Worm (Caenorhabditis elegans) whole organism, mixed stage, embryonic: ENCODE results near the gene F41F3.8.
A peak's percentile ranks its signal among the peaks of the same experiment; 100 is the strongest.

ENCODE experiments used
- M03D4.4 ChIP-seq: sonication (generic microtip); optimal IDR thresholded peaks from 2 replicates; lab custom pipeline; 2017; ENCODE audit warnings: mild to moderate bottlenecking, missing genetic modification characterization, missing compliant biosample characterization
- bed-3 ChIP-seq: fragments of 200-800 bp; sonication (Bioruptor generic); optimal IDR thresholded peaks from 3 replicates; lab custom pipeline; 2018; ENCODE audit warnings: mild to moderate bottlenecking, missing genetic modification characterization, moderate library complexity, missing compliant biosample characterization
- blmp-1 ChIP-seq: fragments of 150-350 bp; optimal IDR thresholded peaks from 2 replicates; lab custom pipeline; 2014; ENCODE audit warnings: missing biosample characterization, missing genetic modification characterization
- ceh-39 ChIP-seq: fragments of 150-350 bp; optimal IDR thresholded peaks from 2 replicates; lab custom pipeline; 2014; ENCODE audit warnings: missing biosample characterization, missing genetic modification characterization
- ceh-43 ChIP-seq: fragments of 200-800 bp; sonication (Bioruptor generic); optimal IDR thresholded peaks from 2 replicates; lab custom pipeline; 2018; ENCODE audit warnings: mild to moderate bottlenecking, missing genetic modification characterization, moderate library complexity, missing compliant biosample characterization
- ceh-83 ChIP-seq: fragments of 200-800 bp; sonication (Bioruptor generic); optimal IDR thresholded peaks from 2 replicates; lab custom pipeline; 2018; ENCODE audit warnings: mild to moderate bottlenecking, missing genetic modification characterization, missing compliant biosample characterization
- ces-1 ChIP-seq: fragments of 150-350 bp; optimal IDR thresholded peaks from 2 replicates; lab custom pipeline; 2014; ENCODE audit warnings: missing biosample characterization, missing genetic modification reagents, missing genetic modification characterization
- cnd-1 ChIP-seq: fragments of 200-800 bp; sonication (Bioruptor generic); optimal IDR thresholded peaks from 2 replicates; lab custom pipeline; 2018; ENCODE audit warnings: mild to moderate bottlenecking, missing genetic modification characterization, missing compliant biosample characterization
- drap-1 ChIP-seq: fragments of 200-800 bp; sonication (Bioruptor generic); optimal IDR thresholded peaks from 3 replicates; lab custom pipeline; 2018; ENCODE audit warnings: mild to moderate bottlenecking, missing genetic modification characterization, missing compliant biosample characterization
- elt-1 ChIP-seq: sonication (generic microtip); optimal IDR thresholded peaks from 2 replicates; lab custom pipeline; 2017; ENCODE audit warnings: missing genetic modification characterization, mild to moderate bottlenecking, missing compliant biosample characterization, antibody characterized with exemption, moderate library complexity, borderline replicate concordance; ENCODE audit not compliant: insufficient read depth
- elt-3 ChIP-seq: fragments of 150-350 bp; optimal IDR thresholded peaks from 2 replicates; lab custom pipeline; 2014; ENCODE audit warnings: missing biosample characterization, missing genetic modification characterization
- flh-1 ChIP-seq: fragments of 200-800 bp; sonication (Bioruptor generic); optimal IDR thresholded peaks from 2 replicates; lab custom pipeline; 2018; ENCODE audit warnings: mild to moderate bottlenecking, missing genetic modification characterization, moderate library complexity, missing compliant biosample characterization
- ham-2 ChIP-seq: fragments of 200-800 bp; sonication (Bioruptor generic); optimal IDR thresholded peaks from 2 replicates; lab custom pipeline; 2018; ENCODE audit warnings: mild to moderate bottlenecking, missing genetic modification characterization, missing compliant biosample characterization
- hlh-1 ChIP-seq: fragments of 150-350 bp; optimal IDR thresholded peaks from 2 replicates; lab custom pipeline; 2014; ENCODE audit warnings: missing biosample characterization, missing genetic modification reagents, missing genetic modification characterization
- lin-32 ChIP-seq: fragments of 200-800 bp; sonication (Bioruptor generic); optimal IDR thresholded peaks from 2 replicates; lab custom pipeline; 2018; ENCODE audit warnings: mild to moderate bottlenecking, missing genetic modification characterization, missing compliant biosample characterization
- mab-5 ChIP-seq: fragments of 150-350 bp; optimal IDR thresholded peaks from 2 replicates; lab custom pipeline; 2014; ENCODE audit warnings: missing biosample characterization, missing genetic modification characterization
- mep-1 ChIP-seq: fragments of 150-350 bp; optimal IDR thresholded peaks from 2 replicates; lab custom pipeline; 2017; ENCODE audit warnings: missing biosample characterization, missing genetic modification reagents, missing genetic modification characterization, inconsistent platforms
- mls-2 ChIP-seq: sonication (generic microtip); optimal IDR thresholded peaks from 2 replicates; lab custom pipeline; 2016; ENCODE audit warnings: mild to moderate bottlenecking, missing genetic modification characterization, moderate library complexity, missing compliant biosample characterization
- nhr-12 ChIP-seq: fragments of 150-350 bp; optimal IDR thresholded peaks from 2 replicates; lab custom pipeline; 2014; ENCODE audit warnings: missing biosample characterization, missing genetic modification characterization
- nhr-2 ChIP-seq: fragments of 150-350 bp; optimal IDR thresholded peaks from 2 replicates; lab custom pipeline; 2014; ENCODE audit warnings: missing biosample characterization, missing genetic modification characterization
- nhr-237 ChIP-seq: fragments of 150-350 bp; optimal IDR thresholded peaks from 2 replicates; lab custom pipeline; 2014; ENCODE audit warnings: missing biosample characterization, missing genetic modification characterization
- nhr-28 ChIP-seq: fragments of 150-350 bp; optimal IDR thresholded peaks from 2 replicates; lab custom pipeline; 2014; ENCODE audit warnings: missing biosample characterization, missing genetic modification characterization
- nhr-76 ChIP-seq: sonication (generic microtip); optimal IDR thresholded peaks from 2 replicates; lab custom pipeline; 2017; ENCODE audit warnings: missing biosample characterization, missing genetic modification characterization
- pha-4 ChIP-seq: fragments of 150-350 bp; optimal IDR thresholded peaks from 2 replicates; lab custom pipeline; 2018; ENCODE audit warnings: missing biosample characterization, missing genetic modification reagents, missing genetic modification characterization
- sem-2 ChIP-seq: fragments of 200-800 bp; sonication (Bioruptor generic); optimal IDR thresholded peaks from 2 replicates; lab custom pipeline; 2018; ENCODE audit warnings: mild to moderate bottlenecking, missing genetic modification characterization, missing compliant biosample characterization
- snpc-4 ChIP-seq: fragments of 150-350 bp; optimal IDR thresholded peaks from 2 replicates; lab custom pipeline; 2014; ENCODE audit warnings: missing biosample characterization, missing genetic modification characterization
- sptf-1 ChIP-seq: sonication (generic microtip); optimal IDR thresholded peaks from 2 replicates; lab custom pipeline; 2017; ENCODE audit warnings: mild to moderate bottlenecking, missing genetic modification characterization, moderate library complexity, missing compliant biosample characterization
- tbx-8 ChIP-seq: fragments of 200-800 bp; sonication (Bioruptor generic); optimal IDR thresholded peaks from 2 replicates; lab custom pipeline; 2018; ENCODE audit warnings: mild to moderate bottlenecking, missing genetic modification characterization, moderate library complexity, missing compliant biosample characterization
- unc-120 ChIP-seq: sonication (generic microtip); optimal IDR thresholded peaks from 2 replicates; lab custom pipeline; 2017; ENCODE audit warnings: missing genetic modification characterization, missing compliant biosample characterization; ENCODE audit not compliant: poor library complexity, severe bottlenecking
- unc-39 ChIP-seq: fragments of 150-350 bp; optimal IDR thresholded peaks from 2 replicates; lab custom pipeline; 2014; ENCODE audit warnings: missing biosample characterization, missing genetic modification characterization
- unc-62 ChIP-seq: fragments of 150-350 bp; optimal IDR thresholded peaks from 2 replicates; lab custom pipeline; 2014; ENCODE audit warnings: missing biosample characterization, missing genetic modification reagents, missing genetic modification characterization
- zip-8 ChIP-seq: fragments of 150-350 bp; optimal IDR thresholded peaks from 2 replicates; lab custom pipeline; 2014; ENCODE audit warnings: missing biosample characterization, missing genetic modification characterization
- ztf-11 ChIP-seq: fragments of 150-350 bp; optimal IDR thresholded peaks from 2 replicates; lab custom pipeline; 2014; ENCODE audit warnings: missing biosample characterization, missing genetic modification characterization

Gene F41F3.8

DNA sequence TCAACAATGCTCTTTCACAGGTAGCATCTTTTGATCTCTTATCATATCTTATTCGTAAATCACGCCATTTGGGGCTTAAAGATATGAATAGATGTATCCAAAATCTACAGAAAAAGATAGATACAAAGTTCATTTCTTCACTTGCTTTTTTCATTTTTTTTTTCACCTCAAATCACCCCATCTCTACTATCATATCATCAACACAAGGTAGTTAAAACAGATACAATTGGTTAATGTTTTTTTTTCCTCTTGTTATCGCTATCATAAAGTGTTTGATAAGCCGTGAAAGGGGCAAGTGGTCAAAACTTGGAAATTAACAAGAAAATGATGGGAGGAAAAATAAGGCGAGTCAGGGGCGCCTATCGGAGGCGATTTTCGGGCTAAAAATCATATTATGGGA, 18.4 kb upstream of the F41F3.8 start:
- no peak for TF ChIP-seq nhr-237 (tag; lab: Kevin White, UChicago)
- no peak for TF ChIP-seq unc-39
- no peak for TF ChIP-seq pha-4 (tag; lab: Kevin White, UChicago)
- no peak for TF ChIP-seq lin-32 (GFP tag; lab: Kevin White, UChicago)
- TF ChIP-seq zip-8 (tag; lab: Kevin White, UChicago): no peak
- TF ChIP-seq mab-5 (tag; lab: Kevin White, UChicago): no peak
- TF ChIP-seq elt-1: no peak
- no peak for TF ChIP-seq ham-2 (GFP tag; lab: Kevin White, UChicago)
- no peak for TF ChIP-seq blmp-1 (tag; lab: Kevin White, UChicago)
- no peak for TF ChIP-seq unc-62 (GFP tag; lab: Kevin White, UChicago)
- TF ChIP-seq, all 35 proteins: peak for 0

DNA sequence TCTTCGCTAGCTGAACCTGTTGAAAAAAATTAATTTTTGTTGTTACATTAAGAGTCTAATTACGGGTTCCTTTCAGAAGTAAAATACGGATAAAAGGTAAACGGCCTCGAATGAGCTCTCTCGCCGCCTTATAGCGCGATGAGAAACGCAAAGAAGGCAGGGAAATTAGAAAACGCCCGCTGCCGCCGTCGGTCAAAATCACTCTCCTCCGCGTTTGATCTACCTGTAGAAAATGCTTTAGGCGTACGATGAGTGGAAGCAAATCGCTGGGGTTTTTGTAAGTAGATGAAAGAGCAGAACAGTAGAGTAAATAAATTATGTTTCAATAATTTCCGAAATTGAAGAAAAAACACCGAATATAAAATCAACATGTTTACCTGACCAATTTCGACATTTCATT, 11.5 kb upstream of the F41F3.8 start:
- no peak for TF ChIP-seq nhr-12 (tag; lab: Kevin White, UChicago)
- TF ChIP-seq sptf-1 (tag; lab: Kevin White, UChicago): no peak
- no peak for TF ChIP-seq nhr-237 (tag; lab: Kevin White, UChicago)
- no peak for TF ChIP-seq ceh-39 (tag; lab: Kevin White, UChicago)
- no peak for TF ChIP-seq mep-1 (tag; lab: Kevin White, UChicago)
- TF ChIP-seq zip-8 (tag; lab: Kevin White, UChicago): no peak

DNA sequence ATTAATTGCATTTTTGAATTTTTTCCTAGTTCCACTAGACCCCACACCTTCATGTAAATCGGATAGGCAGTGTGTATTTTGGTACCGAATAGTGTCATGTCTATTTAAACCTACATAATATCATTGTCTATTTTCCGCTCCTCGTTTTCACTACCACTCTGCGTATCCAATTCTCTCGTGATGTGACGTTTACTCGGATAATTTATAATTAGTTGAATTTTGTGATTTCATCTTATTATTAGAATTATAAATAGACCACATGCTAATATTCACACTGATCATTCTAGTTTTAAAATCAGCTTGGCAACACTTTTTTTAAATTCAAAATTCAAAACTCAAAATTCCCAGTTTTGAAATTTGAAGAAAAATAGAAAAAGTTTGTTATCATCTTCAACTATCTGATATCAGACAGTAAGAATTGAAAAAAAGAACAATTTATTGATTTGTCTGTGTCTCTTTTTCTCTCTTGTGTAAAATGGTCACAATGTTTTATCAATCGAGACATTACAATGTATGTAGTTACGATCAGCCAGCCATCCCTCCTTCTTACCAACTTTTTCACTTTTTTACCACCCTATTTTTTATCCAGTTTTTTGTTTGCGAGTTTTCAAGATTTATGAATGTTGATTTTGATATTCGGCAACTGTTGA, 8.0 kb upstream of the F41F3.8 start:
- TF ChIP-seq mls-2 (tag; lab: Kevin White, UChicago): no peak
- TF ChIP-seq ham-2 (GFP tag; lab: Kevin White, UChicago): no peak
- no peak for TF ChIP-seq hlh-1 (tag; lab: Kevin White, UChicago)
- TF ChIP-seq nhr-2: no peak
- TF ChIP-seq snpc-4: no peak
- no peak for TF ChIP-seq ceh-83
- no peak for TF ChIP-seq pha-4 (tag; lab: Kevin White, UChicago)

DNA sequence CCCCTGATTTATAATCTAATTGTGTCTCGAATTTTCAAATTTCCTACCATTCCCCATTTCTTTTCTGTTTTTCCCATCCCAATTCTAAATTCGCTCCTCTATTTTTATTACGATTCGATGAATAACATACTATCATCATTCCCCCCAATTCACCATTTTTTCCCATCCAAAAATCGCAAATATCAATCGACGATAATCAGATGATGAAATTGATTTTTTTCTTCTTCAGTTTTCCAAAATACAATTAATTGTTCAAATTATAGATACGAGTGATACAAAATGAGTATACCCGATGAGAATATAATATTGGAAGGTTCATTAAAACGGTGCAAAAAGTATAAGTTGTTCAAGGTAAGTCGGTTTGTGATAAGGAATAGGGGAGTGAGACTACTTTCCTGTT, 5.9 kb upstream of the F41F3.8 start, which contains the start of gene soc-1:
TSS of gene soc-1 (plus strand) at position 262 of the 400 bp plus-strand sequence.
- no peak for TF ChIP-seq sptf-1 (tag; lab: Kevin White, UChicago)
- no peak for TF ChIP-seq pha-4 (tag; lab: Kevin White, UChicago)
- no peak for TF ChIP-seq mab-5 (tag; lab: Kevin White, UChicago)
- no peak for TF ChIP-seq blmp-1 (tag; lab: Kevin White, UChicago)
- no peak for TF ChIP-seq ham-2 (GFP tag; lab: Kevin White, UChicago)
- TF ChIP-seq M03D4.4: no peak
- no peak for TF ChIP-seq nhr-237 (tag; lab: Kevin White, UChicago)
- no peak for TF ChIP-seq unc-120
- TF ChIP-seq unc-62 (GFP tag; lab: Kevin White, UChicago): no peak
- no peak for TF ChIP-seq mls-2 (tag; lab: Kevin White, UChicago)
- TF ChIP-seq snpc-4: no peak
- TF ChIP-seq mep-1 (tag; lab: Kevin White, UChicago): no peak
- no peak for TF ChIP-seq hlh-1 (tag; lab: Kevin White, UChicago)
- TF ChIP-seq nhr-76 (tag; lab: Kevin White, UChicago): no peak
- TF ChIP-seq tbx-8 (GFP tag; lab: Kevin White, UChicago): no peak
- no peak for TF ChIP-seq lin-32 (GFP tag; lab: Kevin White, UChicago)
- no peak for TF ChIP-seq cnd-1 (tag; lab: Kevin White, UChicago)
- TF ChIP-seq ceh-43 (GFP tag; lab: Kevin White, UChicago): no peak
- no peak for TF ChIP-seq ces-1 (GFP tag; lab: Kevin White, UChicago)
- no peak for TF ChIP-seq sem-2 (GFP tag; lab: Kevin White, UChicago)

DNA sequence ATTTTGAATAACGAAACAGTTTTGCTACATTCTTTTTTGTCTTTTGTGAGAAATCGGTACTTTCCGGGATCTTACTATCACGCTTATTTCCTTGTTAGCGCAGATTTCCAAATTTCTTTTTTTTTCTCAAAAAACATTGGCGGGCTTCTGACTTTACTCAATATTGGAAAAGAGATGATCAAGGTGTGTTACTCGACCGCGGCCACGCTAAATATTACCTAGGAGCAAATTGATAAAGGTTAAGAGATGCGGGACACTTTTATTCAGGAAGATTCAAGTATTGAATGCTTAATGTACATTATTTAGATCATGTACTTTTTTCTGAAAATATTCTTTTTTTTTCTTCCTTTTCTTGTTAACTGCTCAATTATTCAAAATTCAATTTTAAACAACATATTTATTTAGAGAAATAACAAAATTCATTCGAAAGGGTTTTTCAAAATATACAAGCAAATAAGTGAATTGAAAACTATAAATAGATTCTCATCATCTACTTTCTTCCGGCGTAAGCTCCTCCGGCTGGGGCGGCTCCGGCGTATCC, 1.3 kb upstream of the F41F3.8 start:
- no peak for TF ChIP-seq lin-32 (GFP tag; lab: Kevin White, UChicago)
- TF ChIP-seq mls-2 (tag; lab: Kevin White, UChicago): no peak
- no peak for TF ChIP-seq nhr-12 (tag; lab: Kevin White, UChicago)
- peak; percentile 55 for TF ChIP-seq nhr-237 (tag; lab: Kevin White, UChicago)

DNA sequence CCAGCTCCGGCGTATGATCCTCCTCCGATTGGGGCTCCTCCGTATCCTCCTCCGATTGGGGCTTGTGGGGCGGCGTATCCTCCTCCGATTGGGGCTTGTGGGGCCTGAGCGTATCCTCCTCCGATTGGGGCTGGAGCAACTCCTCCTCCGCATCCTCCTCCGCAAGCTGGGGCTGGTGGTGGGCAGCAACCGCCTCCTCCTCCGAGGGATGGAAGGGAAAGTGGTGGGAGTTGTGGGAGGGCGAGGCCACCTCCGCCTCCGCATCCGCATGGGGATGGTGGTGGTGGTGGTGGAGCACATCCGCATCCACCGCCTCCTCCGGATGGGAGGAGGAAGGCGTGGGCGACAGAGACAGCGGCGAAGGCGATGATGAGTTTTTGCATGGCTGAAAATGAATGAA, 770 bp upstream of the F41F3.8 start, which contains the start of gene F41F3.3:
TSS of gene F41F3.3 (minus strand) at position 383 of the 400 bp plus-strand sequence.
- TF ChIP-seq bed-3 (GFP tag; lab: Kevin White, UChicago): peak; percentile 57
- no peak for TF ChIP-seq unc-62 (GFP tag; lab: Kevin White, UChicago)
- no peak for TF ChIP-seq pha-4 (tag; lab: Kevin White, UChicago)
- no peak for TF ChIP-seq nhr-2
- no peak for TF ChIP-seq mep-1 (tag; lab: Kevin White, UChicago)
- no peak for TF ChIP-seq ztf-11 (tag; lab: Kevin White, UChicago)
- no peak for TF ChIP-seq ham-2 (GFP tag; lab: Kevin White, UChicago)
- no peak for TF ChIP-seq zip-8 (tag; lab: Kevin White, UChicago)
- TF ChIP-seq ceh-43 (GFP tag; lab: Kevin White, UChicago): no peak
- TF ChIP-seq flh-1 (GFP tag; lab: Kevin White, UChicago): no peak
- no peak for TF ChIP-seq ceh-83
- no peak for TF ChIP-seq nhr-12 (tag; lab: Kevin White, UChicago)
- no peak for TF ChIP-seq elt-3 (tag; lab: Kevin White, UChicago)
- TF ChIP-seq M03D4.4: peak; percentile 34
- TF ChIP-seq nhr-28 (tag; lab: Kevin White, UChicago): no peak
- TF ChIP-seq mls-2 (tag; lab: Kevin White, UChicago): peak; percentile 68
- no peak for TF ChIP-seq hlh-1 (tag; lab: Kevin White, UChicago)
- no peak for TF ChIP-seq nhr-237 (tag; lab: Kevin White, UChicago)
- no peak for TF ChIP-seq nhr-76 (tag; lab: Kevin White, UChicago)
- no peak for TF ChIP-seq blmp-1 (tag; lab: Kevin White, UChicago)
- peak; percentile 23 for TF ChIP-seq lin-32 (GFP tag; lab: Kevin White, UChicago)
- TF ChIP-seq drap-1 (GFP tag; lab: Kevin White, UChicago): peak; percentile 15
- no peak for TF ChIP-seq elt-1
- TF ChIP-seq ceh-39 (tag; lab: Kevin White, UChicago): no peak
- TF ChIP-seq tbx-8 (GFP tag; lab: Kevin White, UChicago): no peak
- no peak for TF ChIP-seq cnd-1 (tag; lab: Kevin White, UChicago)
